Worm (Caenorhabditis elegans) whole organism, L3 larva: ENCODE results near the gene clh-4.

Experiments used
- R02D3.7 ChIP-seq: fragments of 150-350 bp; optimal IDR thresholded peaks from 2 replicates; lab custom pipeline; 2014; ENCODE audit warnings: missing biosample characterization, missing genetic modification characterization
- ZK546.5 ChIP-seq: sonication (generic microtip); optimal IDR thresholded peaks from 2 replicates; lab custom pipeline; 2017; ENCODE audit warnings: missing biosample characterization, missing genetic modification characterization
- aly-2 ChIP-seq: fragments of 150-350 bp; optimal IDR thresholded peaks from 2 replicates; lab custom pipeline; 2014; ENCODE audit warnings: missing biosample characterization, missing genetic modification characterization
- ama-1 ChIP-seq: fragments of 150-350 bp; optimal IDR thresholded peaks from 2 replicates; lab custom pipeline; 2018
- ceh-16 ChIP-seq: sonication (generic microtip); optimal IDR thresholded peaks from 2 replicates; lab custom pipeline; 2017; ENCODE audit warnings: missing biosample characterization, missing genetic modification characterization
- ceh-82 ChIP-seq: fragments of 150-350 bp; optimal IDR thresholded peaks from 2 replicates; lab custom pipeline; 2014; ENCODE audit warnings: missing biosample characterization, missing genetic modification characterization
- ceh-9 ChIP-seq: sonication (generic microtip); optimal IDR thresholded peaks from 2 replicates; lab custom pipeline; 2018; ENCODE audit warnings: missing biosample characterization, missing genetic modification characterization
- daf-12 ChIP-seq: fragments of 150-350 bp; optimal IDR thresholded peaks from 2 replicates; lab custom pipeline; 2014; ENCODE audit warnings: missing biosample characterization, missing genetic modification reagents, missing genetic modification characterization
- egl-27 ChIP-seq: sonication (generic microtip); optimal IDR thresholded peaks from 4 replicates; lab custom pipeline; 2017; ENCODE audit warnings: missing biosample characterization, missing genetic modification reagents, missing genetic modification characterization
- elt-2 ChIP-seq: sonication (generic microtip); optimal IDR thresholded peaks from 2 replicates; lab custom pipeline; 2016; ENCODE audit warnings: missing genetic modification reagents, mild to moderate bottlenecking, missing genetic modification characterization, missing compliant biosample characterization
- eor-1 ChIP-seq, 2 experiments: fragments of 150-350 bp; optimal IDR thresholded peaks; 2 replicates each; lab custom pipeline; 2014 to 2018; ENCODE audit warnings: missing biosample characterization in 2 of 2, missing genetic modification characterization in 2 of 2
- fkh-10 ChIP-seq: sonication (generic microtip); optimal IDR thresholded peaks from 2 replicates; lab custom pipeline; 2017; ENCODE audit warnings: missing biosample characterization, missing genetic modification reagents, missing genetic modification characterization
- fkh-2 ChIP-seq: fragments of 150-350 bp; optimal IDR thresholded peaks from 2 replicates; lab custom pipeline; 2014; ENCODE audit warnings: missing biosample characterization, missing genetic modification reagents, missing genetic modification characterization
- fos-1 ChIP-seq: fragments of 150-350 bp; optimal IDR thresholded peaks from 2 replicates; lab custom pipeline; 2014; ENCODE audit warnings: missing biosample characterization, missing genetic modification characterization
- hmg-11 ChIP-seq: sonication (generic microtip); optimal IDR thresholded peaks from 2 replicates; lab custom pipeline; 2016; ENCODE audit warnings: missing genetic modification characterization, missing compliant biosample characterization
- jun-1 ChIP-seq: fragments of 150-350 bp; optimal IDR thresholded peaks from 2 replicates; lab custom pipeline; 2014; ENCODE audit warnings: missing biosample characterization, missing genetic modification reagents, missing genetic modification characterization
- lin-15B ChIP-seq: fragments of 150-350 bp; optimal IDR thresholded peaks from 2 replicates; lab custom pipeline; 2014; ENCODE audit warnings: missing biosample characterization, missing genetic modification characterization
- lin-39 ChIP-seq: fragments of 150-350 bp; optimal IDR thresholded peaks from 2 replicates; lab custom pipeline; 2018; ENCODE audit warnings: missing biosample characterization, missing genetic modification reagents, missing genetic modification characterization
- lsy-12 ChIP-seq: sonication (generic microtip); optimal IDR thresholded peaks from 2 replicates; lab custom pipeline; 2016; ENCODE audit warnings: mild to moderate bottlenecking, missing genetic modification characterization, missing compliant biosample characterization
- mdl-1 ChIP-seq: fragments of 150-350 bp; optimal IDR thresholded peaks from 2 replicates; lab custom pipeline; 2014; ENCODE audit warnings: missing biosample characterization, missing genetic modification characterization
- mml-1 ChIP-seq: fragments of 150-350 bp; sonication (generic microtip); optimal IDR thresholded peaks from 3 replicates; lab custom pipeline; 2014; ENCODE audit warnings: missing biosample characterization, missing genetic modification characterization
- nfya-1 ChIP-seq: sonication (generic microtip); optimal IDR thresholded peaks from 2 replicates; lab custom pipeline; 2017; ENCODE audit warnings: missing genetic modification characterization, mild to moderate bottlenecking, missing compliant biosample characterization, antibody characterized with exemption, moderate library complexity; ENCODE audit not compliant: insufficient read depth
- nhr-11 ChIP-seq: fragments of 150-350 bp; optimal IDR thresholded peaks from 2 replicates; lab custom pipeline; 2014; ENCODE audit warnings: missing biosample characterization, missing genetic modification characterization
- nhr-23 ChIP-seq: fragments of 150-350 bp; optimal IDR thresholded peaks from 2 replicates; lab custom pipeline; 2014; ENCODE audit warnings: missing biosample characterization, missing genetic modification reagents, missing genetic modification characterization
- nhr-25 ChIP-seq: sonication (generic microtip); optimal IDR thresholded peaks from 2 replicates; lab custom pipeline; 2017; ENCODE audit warnings: missing biosample characterization, missing genetic modification characterization
- nhr-43 ChIP-seq: sonication (generic microtip); optimal IDR thresholded peaks from 2 replicates; lab custom pipeline; 2016; ENCODE audit warnings: mild to moderate bottlenecking, missing genetic modification characterization, missing compliant biosample characterization; ENCODE audit not compliant: poor library complexity, severe bottlenecking
- nhr-76 ChIP-seq: fragments of 150-350 bp; sonication (generic microtip); optimal IDR thresholded peaks from 5 replicates; lab custom pipeline; 2014; ENCODE audit warnings: missing biosample characterization, missing genetic modification characterization
- nhr-77 ChIP-seq: fragments of 150-350 bp; optimal IDR thresholded peaks from 2 replicates; lab custom pipeline; 2014; ENCODE audit warnings: missing biosample characterization, missing genetic modification characterization
- pha-4 ChIP-seq: fragments of 150-350 bp; optimal IDR thresholded peaks from 2 replicates; lab custom pipeline; 2014; ENCODE audit warnings: missing biosample characterization, missing genetic modification reagents, missing genetic modification characterization
- pqm-1 ChIP-seq: fragments of 150-350 bp; optimal IDR thresholded peaks from 2 replicates; lab custom pipeline; 2017; ENCODE audit warnings: missing biosample characterization, missing genetic modification characterization, inconsistent platforms
- snpc-4 ChIP-seq: fragments of 150-350 bp; optimal IDR thresholded peaks from 2 replicates; lab custom pipeline; 2014; ENCODE audit warnings: missing biosample characterization, missing genetic modification characterization
- tbx-2 ChIP-seq: sonication (generic microtip); optimal IDR thresholded peaks from 2 replicates; lab custom pipeline; 2016; ENCODE audit warnings: mild to moderate bottlenecking, missing genetic modification characterization, missing compliant biosample characterization
- unc-39 ChIP-seq: sonication (generic microtip); optimal IDR thresholded peaks from 4 replicates; lab custom pipeline; 2017; ENCODE audit warnings: missing biosample characterization, missing genetic modification characterization
- unc-62 ChIP-seq: fragments of 150-350 bp; sonication (generic microtip); optimal IDR thresholded peaks from 4 replicates; lab custom pipeline; 2014; ENCODE audit warnings: missing biosample characterization, missing genetic modification reagents, missing genetic modification characterization
- zag-1 ChIP-seq: fragments of 150-350 bp; optimal IDR thresholded peaks from 2 replicates; lab custom pipeline; 2014; ENCODE audit warnings: missing biosample characterization, missing genetic modification characterization
- ztf-11 ChIP-seq: fragments of 150-350 bp; optimal IDR thresholded peaks from 2 replicates; lab custom pipeline; 2014; ENCODE audit warnings: missing biosample characterization, missing genetic modification characterization
- ztf-4 ChIP-seq: fragments of 150-350 bp; optimal IDR thresholded peaks from 2 replicates; lab custom pipeline; 2014; ENCODE audit warnings: missing biosample characterization, missing genetic modification characterization

The clh-4 gene

ce11 chrX:4144136-4144781, 43.9 kb upstream of the clh-4 start:
- TF ChIP-seq pqm-1 (tag; lab: Kevin White, UChicago), result peak; percentile 65
- TF ChIP-seq nhr-43 (tag; lab: Kevin White, UChicago), result peak; percentile 25
- TF ChIP-seq nhr-23 (tag; lab: Kevin White, UChicago), result peak; percentile 13
- TF ChIP-seq nhr-76, result no peak
- TF ChIP-seq ama-1 (lab: Kevin White, UChicago), result peak; percentile 89
- TF ChIP-seq elt-2, result peak; percentile 79
- peak; percentile 43 for TF ChIP-seq nfya-1 (tag; lab: Kevin White, UChicago)
- TF ChIP-seq jun-1 (tag; lab: Kevin White, UChicago), result peak; percentile 53
- TF ChIP-seq nhr-25 (tag; lab: Kevin White, UChicago), result peak; percentile 87
- TF ChIP-seq snpc-4 (tag; lab: Kevin White, UChicago), result no peak
- no peak for TF ChIP-seq fos-1 (tag; lab: Kevin White, UChicago)

ce11 chrX:4143260-4144018, 43.1 kb upstream of the clh-4 start:
- no peak for TF ChIP-seq fkh-2
- no peak for TF ChIP-seq nhr-77 (tag; lab: Kevin White, UChicago)
- TF ChIP-seq nfya-1 (tag; lab: Kevin White, UChicago), result peak; percentile 17
- peak; percentile 3 for TF ChIP-seq pha-4 (tag; lab: Kevin White, UChicago)
- TF ChIP-seq lsy-12 (tag; lab: Kevin White, UChicago), result peak; percentile 64
- TF ChIP-seq ceh-9 (tag; lab: Kevin White, UChicago), result no peak
- peak; percentile 72 for TF ChIP-seq nhr-43 (tag; lab: Kevin White, UChicago)
- peak; percentile 64 for TF ChIP-seq nhr-25 (tag; lab: Kevin White, UChicago)
- peak; percentile 84 for TF ChIP-seq ama-1 (lab: Kevin White, UChicago)
- TF ChIP-seq lin-15B (tag; lab: Kevin White, UChicago), result no peak

ce11 chrX:4142648-4143259, 42.4 kb upstream of the clh-4 start:
- TF ChIP-seq jun-1 (tag; lab: Kevin White, UChicago), result no peak
- peak; percentile 1 for TF ChIP-seq nfya-1 (tag; lab: Kevin White, UChicago)
- peak; percentile 10 for TF ChIP-seq hmg-11 (tag; lab: Kevin White, UChicago)
- TF ChIP-seq lin-15B (tag; lab: Kevin White, UChicago), result no peak
- no peak for TF ChIP-seq ztf-11 (tag; lab: Kevin White, UChicago)
- peak; percentile 74 for TF ChIP-seq lin-39 (tag; lab: Kevin White, UChicago)
- no peak for TF ChIP-seq R02D3.7
- TF ChIP-seq lsy-12 (tag; lab: Kevin White, UChicago), result no peak
- TF ChIP-seq nhr-77 (tag; lab: Kevin White, UChicago), result no peak
- TF ChIP-seq nhr-11 (tag; lab: Kevin White, UChicago), result peak; percentile 64
- TF ChIP-seq ceh-82 (tag; lab: Kevin White, UChicago), result peak; percentile 42
- no peak for TF ChIP-seq unc-62
- no peak for TF ChIP-seq fkh-2
- no peak for TF ChIP-seq ZK546.5 (tag; lab: Kevin White, UChicago)
- TF ChIP-seq eor-1 (tag; optimal IDR thresholded peaks at IDR 0.05; lab: Kevin White, UChicago), result no peak
- peak; percentile 78 for TF ChIP-seq ama-1 (lab: Kevin White, UChicago)
- no peak for TF ChIP-seq ztf-4
- no peak for TF ChIP-seq mml-1
- no peak for TF ChIP-seq nhr-23 (tag; lab: Kevin White, UChicago)
- no peak for TF ChIP-seq egl-27 (tag; lab: Kevin White, UChicago)
- TF ChIP-seq snpc-4 (tag; lab: Kevin White, UChicago), result no peak
- no peak for TF ChIP-seq fkh-10
- peak; percentile 69 for TF ChIP-seq elt-2

ce11 chrX:4142202-4142601, 41.8 kb upstream of the clh-4 start:
- TF ChIP-seq nhr-23 (tag; lab: Kevin White, UChicago) (peak; percentile 46), ama-1 (lab: Kevin White, UChicago) (peak; percentile 35), fkh-10 (no peak), nfya-1 (tag; lab: Kevin White, UChicago) (peak; percentile 71), nhr-25 (tag; lab: Kevin White, UChicago) (peak; percentile 85), tbx-2 (peak; percentile 44), fkh-2 (no peak), mdl-1 (tag; lab: Kevin White, UChicago) (peak; percentile 88), pqm-1 (tag; lab: Kevin White, UChicago) (peak; percentile 23), daf-12 (tag; lab: Kevin White, UChicago) (no peak), zag-1 (tag; lab: Kevin White, UChicago) (no peak), ceh-16 (no peak), nhr-43 (tag; lab: Kevin White, UChicago) (peak; percentile 97), lsy-12 (tag; lab: Kevin White, UChicago) (peak; percentile 82), unc-39 (tag; lab: Kevin White, UChicago) (no peak), pha-4 (tag; lab: Kevin White, UChicago) (peak; percentile 87), eor-1 (tag; optimal IDR thresholded peaks at IDR 0.05; lab: Kevin White, UChicago) (peak in 1 of 2 experiments; percentile 44), mml-1 (peak; percentile 19), ztf-4 (peak; percentile 45), aly-2 (tag; lab: Kevin White, UChicago) (no peak), elt-2 (peak; percentile 55)
